Fruit fly (Drosophila melanogaster) whole organism: ENCODE measurements around the gene CG11737.

Experiments used
- CG8478 ChIP-seq: fragments of >200 bp; optimal IDR thresholded peaks from 2 replicates; lab custom pipeline; 2018; ENCODE audit warnings: inconsistent platforms
- Dll ChIP-seq: fragments of >200 bp; optimal IDR thresholded peaks from 2 replicates; lab custom pipeline; 2017
- EcR ChIP-seq, 2 experiments: fragments of >200 bp; optimal IDR thresholded peaks; 2 replicates each; lab custom pipeline; 2017; ENCODE audit warnings: missing biosample characterization in 2 of 2, missing genetic modification characterization in 2 of 2, missing genetic modification reagents in 2 of 2
- pan ChIP-seq: fragments of >200 bp; optimal IDR thresholded peaks from 2 replicates; lab custom pipeline; 2017
- psq ChIP-seq: fragments of >200 bp; optimal IDR thresholded peaks from 2 replicates; lab custom pipeline; 2017
- usp ChIP-seq: fragments of >200 bp; optimal IDR thresholded peaks from 2 replicates; lab custom pipeline; 2017; ENCODE audit warnings: missing biosample characterization, missing genetic modification characterization, mixed read lengths

- no peak for TF ChIP-seq Dll (lab: Kevin White, UChicago)
- TF ChIP-seq CG8478 = no peak
- TF ChIP-seq psq (lab: Kevin White, UChicago) = no peak
- no peak for TF ChIP-seq pan (lab: Kevin White, UChicago)
- no peak for TF ChIP-seq usp (GFP tag; lab: Kevin White, UChicago)
- no peak for TF ChIP-seq EcR (GFP tag; optimal IDR thresholded peaks at IDR 0.05; lab: Kevin White, UChicago)
Measured at dm6 chr3R:8469716-8470393, 47.8 kb upstream of the CG11737 start.
